Worm (Caenorhabditis elegans) whole organism, L3 larva: ENCODE data around the gene scc-1.

Experiments used
- daf-12 ChIP-seq: fragments of 150-350 bp; optimal IDR thresholded peaks from 2 replicates; lab custom pipeline; 2014; ENCODE audit warnings: missing biosample characterization, missing genetic modification reagents, missing genetic modification characterization
- egl-27 ChIP-seq: sonication (generic microtip); optimal IDR thresholded peaks from 4 replicates; lab custom pipeline; 2017; ENCODE audit warnings: missing biosample characterization, missing genetic modification reagents, missing genetic modification characterization
- elt-3 ChIP-seq, 3 experiments: fragments of 150-350 bp in 1 of 3; sonication (generic microtip) in 2 of 3; optimal IDR thresholded peaks; 2 replicates in 2 of 3; 4 replicates in 1 of 3; lab custom pipeline; 2014 to 2017; ENCODE audit warnings: missing biosample characterization in 3 of 3, missing genetic modification characterization in 3 of 3
- fos-1 ChIP-seq: fragments of 150-350 bp; optimal IDR thresholded peaks from 2 replicates; lab custom pipeline; 2014; ENCODE audit warnings: missing biosample characterization, missing genetic modification characterization
- hmg-11 ChIP-seq: sonication (generic microtip); optimal IDR thresholded peaks from 2 replicates; lab custom pipeline; 2016; ENCODE audit warnings: missing genetic modification characterization, missing compliant biosample characterization
- nhr-12 ChIP-seq: fragments of 150-350 bp; optimal IDR thresholded peaks from 2 replicates; lab custom pipeline; 2014; ENCODE audit warnings: missing biosample characterization, missing genetic modification characterization
- nhr-67 ChIP-seq: fragments of 150-350 bp; optimal IDR thresholded peaks from 2 replicates; lab custom pipeline; 2014; ENCODE audit warnings: missing biosample characterization, missing genetic modification characterization
- nhr-76 ChIP-seq: fragments of 150-350 bp; sonication (generic microtip); optimal IDR thresholded peaks from 5 replicates; lab custom pipeline; 2014; ENCODE audit warnings: missing biosample characterization, missing genetic modification characterization
- pha-4 ChIP-seq: fragments of 150-350 bp; optimal IDR thresholded peaks from 2 replicates; lab custom pipeline; 2014; ENCODE audit warnings: missing biosample characterization, missing genetic modification reagents, missing genetic modification characterization
- skn-1 ChIP-seq: fragments of 150-350 bp; optimal IDR thresholded peaks from 2 replicates; lab custom pipeline; 2014; ENCODE audit warnings: missing biosample characterization, missing genetic modification characterization
- snpc-4 ChIP-seq: fragments of 150-350 bp; optimal IDR thresholded peaks from 2 replicates; lab custom pipeline; 2014; ENCODE audit warnings: missing biosample characterization, missing genetic modification characterization

DNA sequence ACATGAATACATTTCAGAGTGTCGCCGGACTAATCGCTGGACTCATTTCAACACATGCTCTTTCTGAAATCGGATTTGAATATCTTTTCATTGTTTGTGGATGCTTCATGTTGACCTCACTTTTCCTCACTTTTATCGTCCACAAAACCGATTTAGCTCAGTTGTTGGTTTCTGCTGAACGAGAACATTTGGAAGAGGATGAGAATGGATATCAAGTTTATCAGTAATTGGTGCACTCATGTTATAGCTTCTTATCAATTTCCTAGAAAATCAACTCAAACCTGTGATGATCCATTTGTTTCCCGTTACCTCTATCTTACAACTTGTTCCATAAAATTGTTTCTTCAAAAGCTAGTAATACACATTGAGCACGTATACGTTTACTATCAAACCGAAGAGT lies 2.5 kb upstream of the scc-1 start:
- no peak for TF ChIP-seq hmg-11 (tag; lab: Kevin White, UChicago)
- no peak for TF ChIP-seq nhr-67 (tag; lab: Kevin White, UChicago)
- TF ChIP-seq elt-3 (tag; optimal IDR thresholded peaks at IDR 0.05; lab: Kevin White, UChicago), result no peak
- TF ChIP-seq skn-1, result no peak
- TF ChIP-seq nhr-76 (tag; lab: Kevin White, UChicago), result no peak
- no peak for TF ChIP-seq snpc-4
- TF ChIP-seq daf-12, result no peak
- TF ChIP-seq pha-4 (tag; lab: Kevin White, UChicago), result no peak
- TF ChIP-seq nhr-12 (tag; lab: Kevin White, UChicago), result no peak
- TF ChIP-seq fos-1 (tag; lab: Kevin White, UChicago), result no peak
- TF ChIP-seq egl-27 (tag; lab: Kevin White, UChicago), result no peak
